Worm (Caenorhabditis elegans) whole organism, midembryonic: ENCODE measurements around the gene lin-42.
A peak's percentile ranks its signal among the peaks of the same experiment; 100 is the strongest.

Experiments
- T22C8.4 ChIP-seq: fragments of 200-800 bp; sonication (Bioruptor generic); IDR thresholded peaks from 2 replicates; pipeline ENCODE4 v1.3.6; 2022; ENCODE audit warnings: missing genetic modification characterization, missing compliant biosample characterization
- cog-1 ChIP-seq: sonication (generic microtip); optimal IDR thresholded peaks from 2 replicates; lab custom pipeline; 2016; ENCODE audit warnings: missing genetic modification characterization, missing compliant biosample characterization
- flt-1 ChIP-seq: fragments of 200-800 bp; sonication (Bioruptor generic); IDR thresholded peaks from 2 replicates; pipeline ENCODE4 v1.3.6; 2022; ENCODE audit warnings: missing genetic modification characterization, missing compliant biosample characterization
- klf-2 ChIP-seq: fragments of 200-800 bp; sonication (Bioruptor generic); conservative IDR thresholded peaks from 2 replicates; pipeline ENCODE4 v1.3.6; 2022; ENCODE audit warnings: missing genetic modification reagents, missing genetic modification characterization, missing compliant biosample characterization
- med-1 ChIP-seq: sonication (generic microtip); optimal IDR thresholded peaks from 2 replicates; lab custom pipeline; 2017; ENCODE audit warnings: missing genetic modification characterization, mild to moderate bottlenecking, missing compliant biosample characterization, antibody characterized with exemption, missing genetic modification reagents; ENCODE audit not compliant: insufficient read depth
- ref-1 ChIP-seq: fragments of 200-800 bp; sonication (Bioruptor generic); conservative IDR thresholded peaks from 2 replicates; pipeline ENCODE4 v1.3.6; 2022; ENCODE audit warnings: missing genetic modification reagents, missing genetic modification characterization, missing compliant biosample characterization
- tab-1 ChIP-seq: fragments of 200-800 bp; sonication (Bioruptor generic); IDR thresholded peaks from 2 replicates; pipeline ENCODE4 v1.3.6; 2022; ENCODE audit warnings: missing genetic modification characterization, missing compliant biosample characterization
- ztf-23 ChIP-seq: fragments of 200-800 bp; sonication (Bioruptor generic); IDR thresholded peaks from 2 replicates; pipeline ENCODE4 v1.3.6; 2022; ENCODE audit warnings: missing genetic modification reagents, missing genetic modification characterization, missing compliant biosample characterization
- ztf-29 ChIP-seq: fragments of 200-800 bp; sonication (Bioruptor generic); IDR thresholded peaks from 2 replicates; pipeline ENCODE4 v1.3.6; 2022; ENCODE audit warnings: missing genetic modification reagents, missing genetic modification characterization, missing compliant biosample characterization

Gene lin-42

DNA sequence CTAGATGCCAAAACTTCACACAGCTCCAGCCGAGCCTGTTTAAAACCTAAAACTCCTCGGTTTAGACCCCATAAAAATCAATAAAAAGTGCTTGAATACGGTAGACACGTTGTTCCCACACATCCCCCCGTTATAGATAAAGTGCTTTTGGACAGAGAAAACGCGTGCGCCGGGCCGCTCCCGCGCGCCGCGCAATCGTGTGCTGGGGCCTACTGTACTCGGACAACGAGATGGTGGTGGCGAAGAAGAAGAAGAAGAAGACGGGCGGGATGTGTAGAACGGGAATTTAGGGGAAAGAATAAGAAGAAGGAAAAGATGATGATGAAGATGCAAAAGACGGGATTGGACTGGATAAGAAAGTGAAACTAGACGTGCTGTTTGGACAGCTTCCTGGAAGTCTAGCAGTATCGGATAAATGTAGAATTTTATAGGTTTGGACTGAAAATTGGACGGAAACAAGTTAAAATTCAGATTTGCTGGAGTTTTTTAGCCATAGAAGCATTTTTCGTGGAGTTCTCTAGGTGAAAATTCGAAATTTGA lies 7.7 kb downstream of the lin-42 start:
- TF ChIP-seq klf-2 = peak; percentile 47; the same call in 1 of the 2 replicates
- no peak for TF ChIP-seq T22C8.4
- no peak for TF ChIP-seq cog-1
- no peak for TF ChIP-seq ztf-23 (GFP tag; lab: Robert Waterston, UW)
- TF ChIP-seq ztf-29 (GFP tag; lab: Robert Waterston, UW) = no peak

DNA sequence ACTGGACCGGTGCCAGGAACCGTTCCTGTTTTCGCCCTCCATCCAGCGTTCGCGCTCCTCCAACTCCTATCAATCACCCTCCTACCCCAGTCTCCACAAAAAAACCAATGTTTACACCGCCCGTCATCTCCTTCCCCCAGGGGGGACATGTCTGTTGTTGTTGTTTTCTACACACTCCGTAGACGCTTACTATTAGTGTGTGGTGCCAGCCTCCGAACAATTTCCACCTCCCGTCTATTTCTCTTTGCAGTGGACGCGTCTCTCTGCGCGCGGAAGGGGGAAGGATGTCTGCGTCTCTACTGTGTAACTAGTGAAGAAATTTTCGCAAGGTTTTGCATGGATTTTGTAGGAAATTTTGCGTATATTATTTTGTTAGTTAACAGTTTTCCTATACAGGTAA lies 9.7 kb downstream of the lin-42 start:
- peak; percentile 28 for TF ChIP-seq cog-1
- no peak for TF ChIP-seq T22C8.4

DNA sequence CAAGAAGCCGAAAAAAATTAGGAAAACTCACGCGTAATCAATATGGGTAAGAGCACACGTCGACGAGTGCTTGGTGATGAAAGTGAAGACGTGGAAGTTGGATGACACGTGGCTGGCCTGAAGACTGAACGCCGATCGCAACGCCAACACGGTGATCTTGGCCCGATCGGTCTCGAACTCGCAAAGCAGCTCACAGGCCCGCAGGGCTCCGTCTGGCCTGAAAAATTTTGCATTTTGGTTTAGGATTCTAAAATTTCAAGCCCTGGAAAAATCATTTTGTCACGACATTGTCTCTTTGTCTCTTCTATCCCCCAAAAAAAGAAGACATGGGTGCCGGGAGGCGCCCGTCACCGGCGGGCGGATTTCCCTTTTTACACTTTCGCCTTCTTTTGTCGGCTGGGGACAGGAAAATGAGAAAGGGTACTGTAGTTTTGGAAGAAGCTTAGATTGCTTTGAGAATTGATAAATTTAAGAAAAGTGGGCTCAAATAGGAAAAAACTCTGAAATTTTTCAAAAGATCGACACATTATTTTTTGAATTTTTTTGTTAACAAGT lies 10.9 kb downstream of the lin-42 start:
- no peak for TF ChIP-seq ztf-29 (GFP tag; lab: Robert Waterston, UW)
- no peak for TF ChIP-seq ztf-23 (GFP tag; lab: Robert Waterston, UW)
- no peak for TF ChIP-seq flt-1
- TF ChIP-seq T22C8.4 = no peak
- TF ChIP-seq med-1 = no peak
- TF ChIP-seq tab-1 (GFP tag; lab: Robert Waterston, UW) = no peak
- TF ChIP-seq cog-1 = no peak
- TF ChIP-seq ref-1 (GFP tag; lab: Robert Waterston, UW) = no peak
- no peak for TF ChIP-seq klf-2

ce11 chrII:1240436-1240835 lies 11.7 kb downstream of the lin-42 start:
- no peak for TF ChIP-seq klf-2
- no peak for TF ChIP-seq tab-1 (GFP tag; lab: Robert Waterston, UW)
- TF ChIP-seq flt-1 = no peak
- TF ChIP-seq T22C8.4 = no peak
- TF ChIP-seq ztf-23 (GFP tag; lab: Robert Waterston, UW) = no peak
- TF ChIP-seq cog-1 = no peak
- TF ChIP-seq ztf-29 (GFP tag; lab: Robert Waterston, UW) = no peak
- no peak for TF ChIP-seq ref-1 (GFP tag; lab: Robert Waterston, UW)
- no peak for TF ChIP-seq med-1

DNA sequence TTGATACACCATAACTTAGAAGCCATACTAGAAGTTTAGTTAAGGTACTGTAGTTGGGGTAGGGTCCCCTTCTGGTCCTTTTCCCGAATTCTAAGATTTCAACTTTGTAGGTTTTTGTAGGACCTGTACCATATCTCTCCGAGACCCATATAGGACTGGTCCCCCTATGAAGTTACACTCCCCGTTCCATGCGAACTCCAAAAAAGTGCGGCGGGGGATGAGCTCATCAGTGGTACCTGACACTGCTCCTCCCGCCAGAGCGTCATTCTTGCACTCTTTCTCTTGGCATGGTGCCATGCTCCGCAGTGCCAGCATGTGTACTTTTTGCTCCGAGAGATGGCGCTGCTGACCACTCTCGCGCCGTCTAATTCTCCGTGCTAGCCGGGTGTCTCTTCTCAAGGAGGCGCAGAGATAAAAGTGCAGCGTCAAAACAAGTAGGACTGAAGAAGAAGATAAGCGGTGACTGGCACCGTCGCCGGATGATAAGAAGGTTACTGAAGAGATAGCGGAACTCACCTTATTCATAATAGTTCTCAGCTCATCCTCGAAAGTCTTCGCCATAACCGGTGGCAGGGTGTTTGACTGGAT lies 12.6 kb downstream of the lin-42 start:
- TF ChIP-seq klf-2 (no peak), flt-1 (0 out of 2 replicates have a peak, but pooled peaks have one; percentile 6), T22C8.4 (no peak), ztf-23 (GFP tag; lab: Robert Waterston, UW) (no peak)

DNA sequence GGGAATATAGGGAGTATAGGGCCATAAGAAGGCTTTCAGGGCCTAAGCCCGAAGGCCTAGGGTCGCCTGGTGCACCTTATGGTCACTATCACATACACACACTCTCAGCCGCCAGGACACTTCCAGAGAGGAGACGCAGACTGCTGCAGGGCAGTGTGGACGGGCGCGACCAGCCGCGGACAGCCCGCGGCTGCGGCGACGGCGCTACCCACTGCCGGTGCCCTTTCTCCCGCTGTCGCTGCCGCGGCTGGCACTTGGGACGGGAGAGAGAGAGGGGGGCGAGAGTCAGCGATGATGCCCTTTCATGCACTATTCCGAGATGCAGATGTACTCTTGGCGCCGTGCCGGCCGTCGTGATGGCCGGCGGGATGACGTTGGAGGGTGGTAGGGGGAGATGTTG lies 14.3 kb downstream of the lin-42 start:
- TF ChIP-seq flt-1 (0 out of 2 replicates have a peak, but pooled peaks have one; percentile 6), med-1 (no peak), tab-1 (GFP tag; lab: Robert Waterston, UW) (0 out of 2 replicates have a peak, but pooled peaks have one; percentile 44), ztf-29 (GFP tag; lab: Robert Waterston, UW) (0 out of 2 replicates have a peak, but pooled peaks have one; percentile 6)

DNA sequence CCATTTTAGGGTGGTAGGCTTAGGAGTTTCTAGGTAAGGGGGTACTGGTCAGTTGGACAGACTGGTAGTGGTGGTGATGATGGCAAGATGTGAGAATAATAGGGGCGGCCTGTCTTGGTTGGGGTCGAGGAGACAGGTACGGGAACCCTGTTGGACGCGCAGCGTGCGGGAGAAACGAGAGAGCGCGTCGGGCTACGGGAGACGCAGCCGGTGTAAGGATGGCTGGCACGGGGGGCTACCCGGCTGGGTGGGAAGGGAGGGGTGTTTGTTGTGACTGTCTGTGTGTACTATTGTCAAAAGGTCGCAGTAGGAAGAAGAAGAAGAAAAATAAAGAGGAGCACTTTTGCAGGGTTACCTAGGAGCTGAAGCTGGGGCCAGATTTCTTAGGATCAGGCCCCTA lies 15.7 kb downstream of the lin-42 start:
- 0 out of 2 replicates have a peak, but pooled peaks have one; percentile 47 for TF ChIP-seq flt-1
- no peak for TF ChIP-seq cog-1
- TF ChIP-seq ztf-29 (GFP tag; lab: Robert Waterston, UW) = no peak
- no peak for TF ChIP-seq ref-1 (GFP tag; lab: Robert Waterston, UW)

DNA sequence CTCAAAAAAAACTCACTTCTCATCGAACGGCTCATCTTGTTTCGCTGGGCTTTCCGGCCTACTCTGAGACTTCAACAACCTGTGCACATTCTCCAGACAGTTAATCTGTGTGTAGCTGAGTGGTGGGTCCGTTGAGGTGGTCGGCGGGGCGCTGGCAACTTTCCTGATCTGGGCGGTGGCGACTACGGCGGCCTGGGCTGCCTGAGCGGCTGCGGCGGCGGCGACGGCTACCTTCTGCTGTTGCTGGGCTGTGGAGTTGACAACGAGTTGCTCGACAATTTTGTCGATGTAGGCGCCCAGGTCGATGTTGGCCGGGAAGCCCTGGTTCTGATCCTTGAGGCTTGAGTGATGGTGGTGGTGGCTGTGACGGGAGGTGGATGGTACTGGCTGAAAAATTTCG lies 16.2 kb downstream of the lin-42 start:
- no peak for TF ChIP-seq ztf-29 (GFP tag; lab: Robert Waterston, UW)
- TF ChIP-seq T22C8.4 = no peak
- no peak for TF ChIP-seq ztf-23 (GFP tag; lab: Robert Waterston, UW)
- TF ChIP-seq ref-1 (GFP tag; lab: Robert Waterston, UW) = no peak
- no peak for TF ChIP-seq klf-2
- TF ChIP-seq flt-1 = no peak
- no peak for TF ChIP-seq med-1
- no peak for TF ChIP-seq tab-1 (GFP tag; lab: Robert Waterston, UW)
- no peak for TF ChIP-seq cog-1

- TF ChIP-seq ref-1 (GFP tag; lab: Robert Waterston, UW) (no peak), ztf-29 (GFP tag; lab: Robert Waterston, UW) (no peak), cog-1 (no peak), ztf-23 (GFP tag; lab: Robert Waterston, UW) (no peak), klf-2 (no peak), flt-1 (no peak), med-1 (no peak)
Measured at ce11 chrII:1234971-1235370, 17.2 kb downstream of the lin-42 start.

- no peak for TF ChIP-seq ztf-23 (GFP tag; lab: Robert Waterston, UW)
- no peak for TF ChIP-seq klf-2
- no peak for TF ChIP-seq tab-1 (GFP tag; lab: Robert Waterston, UW)
- TF ChIP-seq T22C8.4 = no peak
- TF ChIP-seq ztf-29 (GFP tag; lab: Robert Waterston, UW) = no peak
- no peak for TF ChIP-seq med-1
- no peak for TF ChIP-seq flt-1
- TF ChIP-seq ref-1 (GFP tag; lab: Robert Waterston, UW) = no peak
- TF ChIP-seq cog-1 = no peak
Measured at ce11 chrII:1232967-1233366, 19.2 kb downstream of the lin-42 start.

DNA sequence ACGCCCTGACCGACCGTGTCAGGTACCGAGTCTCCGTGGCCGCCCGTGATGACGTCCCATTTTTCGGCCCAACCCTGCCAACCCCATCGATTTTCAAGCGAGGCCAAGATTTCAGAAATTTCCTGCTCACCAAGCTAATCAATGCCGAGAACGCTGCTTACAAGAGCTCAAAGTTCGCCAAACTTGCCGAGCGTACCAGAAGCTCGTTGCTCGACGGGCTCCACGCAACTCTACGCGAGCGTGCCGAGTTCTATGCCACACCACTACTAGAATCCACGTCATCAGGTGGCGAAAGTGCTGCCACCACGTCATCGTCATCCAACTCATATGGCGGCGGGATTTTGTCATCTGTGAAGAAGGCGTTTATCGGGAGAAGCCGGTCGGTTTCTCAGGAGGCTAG lies 23.2 kb downstream of the lin-42 start:
- TF ChIP-seq med-1 (no peak), klf-2 (no peak), T22C8.4 (no peak), ztf-23 (GFP tag; lab: Robert Waterston, UW) (no peak), cog-1 (no peak), flt-1 (no peak), tab-1 (GFP tag; lab: Robert Waterston, UW) (no peak), ref-1 (GFP tag; lab: Robert Waterston, UW) (no peak), ztf-29 (GFP tag; lab: Robert Waterston, UW) (no peak)
